Fruit fly (Drosophila melanogaster) Kc167 (cell line): ENCODE measurements around the gene CG14817.

ENCODE experiments used
- Myc ChIP-seq: fragments of >200 bp; optimal IDR thresholded peaks from 2 replicates; lab custom pipeline; 2017; ENCODE audit warnings: missing external identifiers
- Sin3A ChIP-seq: fragments of >200 bp; optimal IDR thresholded peaks from 2 replicates; lab custom pipeline; 2018; ENCODE audit warnings: missing external identifiers
- h ChIP-seq: fragments of >200 bp; optimal IDR thresholded peaks from 3 replicates; lab custom pipeline; 2018; ENCODE audit warnings: missing external identifiers
- insv ChIP-seq: fragments of >200 bp; optimal IDR thresholded peaks from 3 replicates; lab custom pipeline; 2018; ENCODE audit warnings: missing external identifiers
- psq ChIP-seq: fragments of >200 bp; optimal IDR thresholded peaks from 2 replicates; lab custom pipeline; 2017; ENCODE audit warnings: missing external identifiers
- ttk ChIP-seq: sonication (Bioruptor generic); optimal IDR thresholded peaks from 2 replicates; lab custom pipeline; 2017; ENCODE audit warnings: missing external identifiers

CG14817 gene

dm6 chrX:1854070-1854469, 23.0 kb downstream of the CG14817 start:
- TF ChIP-seq ttk (lab: Kevin White, UChicago) (no peak), Sin3A (no peak), h (lab: Kevin White, UChicago) (no peak), Myc (lab: Kevin White, UChicago) (no peak), psq (lab: Kevin White, UChicago) (no peak), insv (lab: Kevin White, UChicago) (no peak)

dm6 chrX:1849914-1850313, 27.2 kb downstream of the CG14817 start:
- TF ChIP-seq ttk (lab: Kevin White, UChicago), result no peak
- TF ChIP-seq h (lab: Kevin White, UChicago), result no peak
- no peak for TF ChIP-seq insv (lab: Kevin White, UChicago)
- TF ChIP-seq Myc (lab: Kevin White, UChicago), result no peak
- TF ChIP-seq Sin3A, result no peak
- TF ChIP-seq psq (lab: Kevin White, UChicago), result no peak

- TF ChIP-seq ttk (lab: Kevin White, UChicago), result no peak
- TF ChIP-seq insv (lab: Kevin White, UChicago), result no peak
- no peak for TF ChIP-seq Sin3A
- TF ChIP-seq psq (lab: Kevin White, UChicago), result no peak
- TF ChIP-seq h (lab: Kevin White, UChicago), result no peak
- no peak for TF ChIP-seq Myc (lab: Kevin White, UChicago)
Observed at dm6 chrX:1848624-1849198, 28.4 kb downstream of the CG14817 start.

dm6 chrX:1847735-1848134, 29.3 kb downstream of the CG14817 start:
- no peak for TF ChIP-seq Sin3A
- TF ChIP-seq psq (lab: Kevin White, UChicago), result no peak
- TF ChIP-seq insv (lab: Kevin White, UChicago), result no peak
- TF ChIP-seq ttk (lab: Kevin White, UChicago), result no peak
- TF ChIP-seq h (lab: Kevin White, UChicago), result no peak
- no peak for TF ChIP-seq Myc (lab: Kevin White, UChicago)

DNA sequence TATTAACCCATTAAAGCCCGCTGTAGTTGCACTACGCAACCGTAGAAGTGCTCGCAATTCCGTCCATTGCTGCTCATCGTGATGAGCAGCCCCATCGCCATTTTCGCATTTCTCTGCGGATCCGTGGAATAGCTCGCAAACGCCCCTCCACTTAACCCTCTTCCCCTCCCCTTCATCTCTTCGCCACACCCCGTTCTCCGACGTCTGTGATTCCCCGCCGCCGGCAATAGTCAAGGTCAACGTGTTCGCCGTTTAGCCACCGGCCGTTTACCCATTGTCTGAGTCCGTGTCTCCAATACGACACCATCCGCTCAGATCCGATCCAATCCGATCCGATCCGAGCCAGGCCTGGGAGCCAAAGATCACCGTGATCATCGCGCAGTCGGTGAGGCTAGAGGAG, 30.7 kb downstream of the CG14817 start:
- no peak for TF ChIP-seq Myc (lab: Kevin White, UChicago)
- TF ChIP-seq Sin3A, result no peak
- TF ChIP-seq ttk (lab: Kevin White, UChicago), result no peak
- TF ChIP-seq h (lab: Kevin White, UChicago), result no peak
- TF ChIP-seq insv (lab: Kevin White, UChicago), result no peak
- TF ChIP-seq psq (lab: Kevin White, UChicago), result no peak

DNA sequence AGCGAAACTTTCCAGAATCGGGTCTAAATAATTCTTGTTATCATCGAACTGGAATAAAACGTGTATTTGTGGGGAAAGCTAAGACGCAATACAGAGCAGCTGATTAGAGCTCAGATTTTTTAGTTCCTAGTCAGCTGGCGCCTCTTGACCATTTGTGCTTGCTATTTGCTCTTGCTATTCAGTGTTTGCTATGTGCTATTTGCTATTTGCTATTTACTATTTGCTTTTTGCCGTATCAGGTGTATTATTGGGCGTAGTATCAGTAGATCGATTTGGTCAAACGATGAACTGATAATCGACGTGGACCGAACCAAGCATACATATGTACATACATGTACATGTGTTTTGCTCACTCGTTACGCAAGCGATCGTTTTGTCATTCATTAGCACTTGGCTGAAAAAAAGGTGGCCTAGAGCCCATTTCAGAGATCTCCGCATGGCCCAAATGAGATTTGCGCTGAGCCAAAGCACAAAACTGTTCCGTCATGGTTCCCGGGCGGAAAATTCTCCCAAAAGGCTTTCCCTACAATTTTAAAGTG, 31.6 kb downstream of the CG14817 start:
- no peak for TF ChIP-seq psq (lab: Kevin White, UChicago)
- no peak for TF ChIP-seq Sin3A
- TF ChIP-seq h (lab: Kevin White, UChicago), result no peak
- TF ChIP-seq ttk (lab: Kevin White, UChicago), result no peak
- TF ChIP-seq insv (lab: Kevin White, UChicago), result no peak
- no peak for TF ChIP-seq Myc (lab: Kevin White, UChicago)

dm6 chrX:1842875-1843274, 34.2 kb downstream of the CG14817 start:
- TF ChIP-seq ttk (lab: Kevin White, UChicago) (no peak), Myc (lab: Kevin White, UChicago) (no peak), h (lab: Kevin White, UChicago) (no peak), insv (lab: Kevin White, UChicago) (no peak), Sin3A (no peak), psq (lab: Kevin White, UChicago) (no peak)

- no peak for TF ChIP-seq h (lab: Kevin White, UChicago)
- no peak for TF ChIP-seq Sin3A
- no peak for TF ChIP-seq ttk (lab: Kevin White, UChicago)
- no peak for TF ChIP-seq Myc (lab: Kevin White, UChicago)
- no peak for TF ChIP-seq psq (lab: Kevin White, UChicago)
- no peak for TF ChIP-seq insv (lab: Kevin White, UChicago)
Observed at dm6 chrX:1840520-1840919, 36.5 kb downstream of the CG14817 start.

- TF ChIP-seq psq (lab: Kevin White, UChicago), result no peak
- no peak for TF ChIP-seq Sin3A
- TF ChIP-seq Myc (lab: Kevin White, UChicago), result no peak
- TF ChIP-seq h (lab: Kevin White, UChicago), result no peak
- TF ChIP-seq ttk (lab: Kevin White, UChicago), result no peak
- TF ChIP-seq insv (lab: Kevin White, UChicago), result no peak
Observed at dm6 chrX:1834702-1835376, 42.2 kb downstream of the CG14817 start.

dm6 chrX:1832699-1833098, 44.4 kb downstream of the CG14817 start:
- no peak for TF ChIP-seq psq (lab: Kevin White, UChicago)
- TF ChIP-seq insv (lab: Kevin White, UChicago), result no peak
- TF ChIP-seq h (lab: Kevin White, UChicago), result no peak
- no peak for TF ChIP-seq Myc (lab: Kevin White, UChicago)
- no peak for TF ChIP-seq ttk (lab: Kevin White, UChicago)
- TF ChIP-seq Sin3A, result no peak

- no peak for TF ChIP-seq Sin3A
- no peak for TF ChIP-seq Myc (lab: Kevin White, UChicago)
Observed at dm6 chrX:1831219-1831555, 45.9 kb downstream of the CG14817 start.
